Worm (Caenorhabditis elegans) whole organism, L1 larva: ENCODE measurements around the gene T12B5.15.

Source experiments
- C04F5.9 ChIP-seq: sonication (generic microtip); optimal IDR thresholded peaks from 2 replicates; lab custom pipeline; 2016; ENCODE audit warnings: missing genetic modification characterization, missing compliant biosample characterization
- C34B4.2 ChIP-seq: sonication (generic microtip); optimal IDR thresholded peaks from 2 replicates; lab custom pipeline; 2017; ENCODE audit warnings: mild to moderate bottlenecking, missing genetic modification characterization, missing compliant biosample characterization
- F16B12.6 ChIP-seq: fragments of 150-350 bp; optimal IDR thresholded peaks from 2 replicates; lab custom pipeline; 2014; ENCODE audit warnings: missing biosample characterization, missing genetic modification characterization
- alr-1 ChIP-seq: fragments of 200-800 bp; sonication (Bioruptor generic); optimal IDR thresholded peaks from 2 replicates; lab custom pipeline; 2018; ENCODE audit warnings: borderline replicate concordance, mild to moderate bottlenecking, missing genetic modification characterization, missing compliant biosample characterization
- aly-2 ChIP-seq: fragments of 150-350 bp; optimal IDR thresholded peaks from 2 replicates; lab custom pipeline; 2014; ENCODE audit warnings: missing biosample characterization, missing genetic modification characterization
- ceh-63 ChIP-seq: fragments of 200-800 bp; sonication (Bioruptor generic); optimal IDR thresholded peaks from 2 replicates; lab custom pipeline; 2018; ENCODE audit warnings: mild to moderate bottlenecking, missing genetic modification characterization, missing compliant biosample characterization
- ceh-8 ChIP-seq: fragments of 200-800 bp; sonication (Bioruptor generic); optimal IDR thresholded peaks from 2 replicates; lab custom pipeline; 2018; ENCODE audit warnings: mild to moderate bottlenecking, missing genetic modification characterization, moderate library complexity, missing compliant biosample characterization
- ceh-82 ChIP-seq, 3 experiments: fragments of 150-350 bp in 1 of 3; sonication (generic microtip) in 2 of 3; optimal IDR thresholded peaks; 2 replicates each; lab custom pipeline; 2014 to 2017; ENCODE audit warnings: missing biosample characterization in 3 of 3, missing genetic modification characterization in 3 of 3
- ceh-88 ChIP-seq: fragments of 200-800 bp; sonication (Bioruptor generic); IDR thresholded peaks from 2 replicates; pipeline ENCODE4 v1.3.6; 2022; ENCODE audit warnings: missing genetic modification characterization, missing compliant biosample characterization
- dpl-1 ChIP-seq, 3 experiments: fragments of 150-350 bp in 2 of 3; sonication (generic microtip) in 1 of 3; optimal IDR thresholded peaks; 2 replicates each; lab custom pipeline; 2014 to 2017; ENCODE audit warnings: missing biosample characterization in 3 of 3, missing genetic modification characterization in 3 of 3, missing genetic modification reagents in 3 of 3
- dsc-1 ChIP-seq: sonication (generic microtip); optimal IDR thresholded peaks from 2 replicates; lab custom pipeline; 2016; ENCODE audit warnings: mild to moderate bottlenecking, missing genetic modification characterization, missing compliant biosample characterization
- egl-27 ChIP-seq, 2 experiments: fragments of 150-350 bp in 1 of 2; sonication (generic microtip); optimal IDR thresholded peaks; 3 replicates each; lab custom pipeline; 2017 to 2018; ENCODE audit warnings: missing biosample characterization in 2 of 2, missing genetic modification characterization in 2 of 2, missing genetic modification reagents in 2 of 2
- elt-2 ChIP-seq: sonication (generic microtip); optimal IDR thresholded peaks from 2 replicates; lab custom pipeline; 2016; ENCODE audit warnings: missing genetic modification characterization, mild to moderate bottlenecking, inconsistent platforms, missing compliant biosample characterization, missing genetic modification reagents
- elt-3 ChIP-seq, 6 experiments: fragments of 150-350 bp in 1 of 6; sonication (generic microtip); optimal IDR thresholded peaks; 2 replicates each; lab custom pipeline; 2017 to 2018; ENCODE audit warnings: missing biosample characterization in 6 of 6, missing genetic modification characterization in 6 of 6, inconsistent platforms in 1 of 6
- ets-5 ChIP-seq: fragments of 200-800 bp; sonication (Bioruptor generic); IDR thresholded peaks from 2 replicates; pipeline ENCODE4 v1.3.6; 2022; ENCODE audit warnings: missing genetic modification characterization, missing compliant biosample characterization
- fkh-10 ChIP-seq: sonication (generic microtip); optimal IDR thresholded peaks from 2 replicates; lab custom pipeline; 2017; ENCODE audit warnings: missing biosample characterization, missing genetic modification reagents, missing genetic modification characterization
- fkh-4 ChIP-seq: sonication (generic microtip); optimal IDR thresholded peaks from 2 replicates; lab custom pipeline; 2016; ENCODE audit warnings: missing compliant biosample characterization, missing genetic modification characterization, borderline replicate concordance
- fkh-8 ChIP-seq: sonication (generic microtip); optimal IDR thresholded peaks from 2 replicates; lab custom pipeline; 2016; ENCODE audit warnings: mild to moderate bottlenecking, missing genetic modification characterization, missing compliant biosample characterization
- fos-1 ChIP-seq: fragments of 150-350 bp; optimal IDR thresholded peaks from 2 replicates; lab custom pipeline; 2014; ENCODE audit warnings: missing biosample characterization, missing genetic modification characterization
- grh-1 ChIP-seq: fragments of 200-800 bp; sonication (Bioruptor generic); IDR thresholded peaks from 2 replicates; pipeline ENCODE4 v1.3.6; 2022; ENCODE audit warnings: missing genetic modification reagents, missing genetic modification characterization, missing compliant biosample characterization
- hlh-17 ChIP-seq: fragments of 200-800 bp; sonication (Bioruptor generic); optimal IDR thresholded peaks from 2 replicates; lab custom pipeline; 2018; ENCODE audit warnings: missing genetic modification characterization, mild to moderate bottlenecking, missing compliant biosample characterization, moderate library complexity, borderline replicate concordance
- hlh-4 ChIP-seq: sonication (generic microtip); optimal IDR thresholded peaks from 2 replicates; lab custom pipeline; 2016; ENCODE audit warnings: mild to moderate bottlenecking, missing genetic modification characterization, missing compliant biosample characterization
- irx-1 ChIP-seq: sonication (generic microtip); optimal IDR thresholded peaks from 2 replicates; lab custom pipeline; 2016; ENCODE audit warnings: missing genetic modification characterization, missing compliant biosample characterization
- jun-1 ChIP-seq: fragments of 150-350 bp; optimal IDR thresholded peaks from 2 replicates; lab custom pipeline; 2014; ENCODE audit warnings: missing biosample characterization, missing genetic modification reagents, missing genetic modification characterization
- lin-13 ChIP-seq: fragments of 150-350 bp; optimal IDR thresholded peaks from 2 replicates; lab custom pipeline; 2014; ENCODE audit warnings: missing biosample characterization, missing genetic modification reagents, missing genetic modification characterization
- lin-14 ChIP-seq: fragments of 200-800 bp; sonication (Bioruptor generic); optimal IDR thresholded peaks from 2 replicates; lab custom pipeline; 2018; ENCODE audit warnings: mild to moderate bottlenecking, missing genetic modification characterization, moderate library complexity, missing compliant biosample characterization
- lin-15B ChIP-seq: fragments of 150-350 bp; sonication (generic microtip); optimal IDR thresholded peaks from 3 replicates; lab custom pipeline; 2014; ENCODE audit warnings: missing biosample characterization, missing genetic modification characterization
- lin-35 ChIP-seq, 2 experiments: fragments of 150-350 bp; optimal IDR thresholded peaks; 2 replicates each; lab custom pipeline; 2014; ENCODE audit warnings: missing biosample characterization in 2 of 2, missing genetic modification characterization in 2 of 2, missing genetic modification reagents in 2 of 2
- lir-3 ChIP-seq: sonication (generic microtip); optimal IDR thresholded peaks from 2 replicates; lab custom pipeline; 2016; ENCODE audit warnings: mild to moderate bottlenecking, missing genetic modification characterization, moderate library complexity, missing compliant biosample characterization; ENCODE audit not compliant: poor library complexity
- lsy-2 ChIP-seq, 2 experiments: fragments of 150-350 bp; optimal IDR thresholded peaks; 2 replicates each; lab custom pipeline; 2014; ENCODE audit warnings: missing biosample characterization in 2 of 2, missing genetic modification characterization in 2 of 2
- mab-9 ChIP-seq: fragments of 200-800 bp; sonication (Bioruptor generic); IDR thresholded peaks from 2 replicates; pipeline ENCODE4 v1.3.6; 2022; ENCODE audit warnings: missing genetic modification reagents, missing genetic modification characterization, missing compliant biosample characterization
- mdl-1 ChIP-seq, 2 experiments: fragments of 150-350 bp; optimal IDR thresholded peaks; 2 replicates each; lab custom pipeline; 2014 to 2017; ENCODE audit warnings: missing biosample characterization in 2 of 2, missing genetic modification characterization in 2 of 2, inconsistent platforms in 1 of 2
- mef-2 ChIP-seq: fragments of 150-350 bp; optimal IDR thresholded peaks from 2 replicates; lab custom pipeline; 2014; ENCODE audit warnings: missing biosample characterization, missing genetic modification characterization
- mep-1 ChIP-seq: fragments of 150-350 bp; optimal IDR thresholded peaks from 2 replicates; lab custom pipeline; 2014; ENCODE audit warnings: missing biosample characterization, missing genetic modification characterization
- nhr-11 ChIP-seq: fragments of 150-350 bp; optimal IDR thresholded peaks from 2 replicates; lab custom pipeline; 2014; ENCODE audit warnings: missing biosample characterization, missing genetic modification characterization
- nhr-12 ChIP-seq: sonication (generic microtip); optimal IDR thresholded peaks from 2 replicates; lab custom pipeline; 2017; ENCODE audit warnings: missing biosample characterization, missing genetic modification characterization
- nhr-20 ChIP-seq: sonication (generic microtip); optimal IDR thresholded peaks from 2 replicates; lab custom pipeline; 2016; ENCODE audit warnings: mild to moderate bottlenecking, missing genetic modification characterization, missing compliant biosample characterization
- nhr-28 ChIP-seq: fragments of 150-350 bp; optimal IDR thresholded peaks from 2 replicates; lab custom pipeline; 2014; ENCODE audit warnings: missing biosample characterization, missing genetic modification characterization
- nhr-47 ChIP-seq: sonication (generic microtip); optimal IDR thresholded peaks from 2 replicates; lab custom pipeline; 2016; ENCODE audit warnings: mild to moderate bottlenecking, missing genetic modification characterization, moderate library complexity, missing compliant biosample characterization
- nhr-71 ChIP-seq: sonication (generic microtip); optimal IDR thresholded peaks from 2 replicates; lab custom pipeline; 2016; ENCODE audit warnings: mild to moderate bottlenecking, missing genetic modification characterization, moderate library complexity, missing compliant biosample characterization
- nhr-77 ChIP-seq: fragments of 150-350 bp; optimal IDR thresholded peaks from 2 replicates; lab custom pipeline; 2014; ENCODE audit warnings: missing biosample characterization, missing genetic modification characterization
- nhr-84 ChIP-seq: sonication (generic microtip); optimal IDR thresholded peaks from 2 replicates; lab custom pipeline; 2017; ENCODE audit warnings: missing biosample characterization, missing genetic modification characterization
- nhr-85 ChIP-seq: sonication (generic microtip); peaks from one replicate; lab custom pipeline; 2016; ENCODE audit warnings: missing genetic modification characterization, inconsistent platforms, missing compliant biosample characterization
- rnt-1 ChIP-seq: sonication (generic microtip); optimal IDR thresholded peaks from 2 replicates; lab custom pipeline; 2016; ENCODE audit warnings: mild to moderate bottlenecking, missing genetic modification characterization, moderate library complexity, missing compliant biosample characterization
- snu-23 ChIP-seq: sonication (generic microtip); optimal IDR thresholded peaks from 2 replicates; lab custom pipeline; 2016; ENCODE audit warnings: missing genetic modification characterization, missing compliant biosample characterization
- sox-4 ChIP-seq: sonication (generic microtip); optimal IDR thresholded peaks from 2 replicates; lab custom pipeline; 2016; ENCODE audit warnings: missing genetic modification characterization, missing compliant biosample characterization
- tlp-1 ChIP-seq: fragments of 150-350 bp; optimal IDR thresholded peaks from 2 replicates; lab custom pipeline; 2014; ENCODE audit warnings: missing biosample characterization, missing genetic modification characterization
- unc-130 ChIP-seq: fragments of 150-350 bp; optimal IDR thresholded peaks from 2 replicates; lab custom pipeline; 2017; ENCODE audit warnings: missing biosample characterization, missing genetic modification characterization, inconsistent platforms
- unc-30 ChIP-seq: sonication (generic microtip); optimal IDR thresholded peaks from 2 replicates; lab custom pipeline; 2017; ENCODE audit warnings: missing biosample characterization, missing genetic modification characterization
- unc-86 ChIP-seq: sonication (generic microtip); optimal IDR thresholded peaks from 2 replicates; lab custom pipeline; 2016; ENCODE audit warnings: missing genetic modification characterization, missing compliant biosample characterization
- zag-1 ChIP-seq: fragments of 150-350 bp; optimal IDR thresholded peaks from 2 replicates; lab custom pipeline; 2014; ENCODE audit warnings: missing biosample characterization, missing genetic modification characterization
- zip-4 ChIP-seq: fragments of 200-800 bp; sonication (Bioruptor generic); optimal IDR thresholded peaks from 2 replicates; lab custom pipeline; 2018; ENCODE audit warnings: mild to moderate bottlenecking, missing genetic modification characterization, moderate library complexity, missing compliant biosample characterization
- ztf-11 ChIP-seq, 2 experiments: sonication (generic microtip); optimal IDR thresholded peaks; 2 replicates each; lab custom pipeline; 2016 to 2017; ENCODE audit warnings: missing genetic modification characterization in 2 of 2, missing biosample characterization in 1 of 2, missing compliant biosample characterization in 1 of 2

The T12B5.15 gene

ce11 chrIII:981960-982359 lies 27.5 kb upstream of the T12B5.15 start (continued):
- TF ChIP-seq nhr-47 (tag; lab: Kevin White, UChicago): no peak
- no peak for TF ChIP-seq hlh-17 (GFP tag; lab: Kevin White, UChicago)
- no peak for TF ChIP-seq ceh-8 (GFP tag; lab: Kevin White, UChicago)
- peak; percentile 0 to 3 (median 2) for TF ChIP-seq dpl-1 (GFP tag; optimal IDR thresholded peaks at IDR 0.05; lab: Kevin White, UChicago)
- no peak for TF ChIP-seq tlp-1
- no peak for TF ChIP-seq fos-1
- peak; percentile 7 for TF ChIP-seq dsc-1 (tag; lab: Kevin White, UChicago)
- TF ChIP-seq nhr-12: no peak
- TF ChIP-seq unc-130 (tag; lab: Kevin White, UChicago): no peak
- TF ChIP-seq sox-4 (tag; lab: Kevin White, UChicago): no peak
- TF ChIP-seq snu-23 (GFP tag; lab: Kevin White, UChicago): peak; percentile 62
- TF ChIP-seq ceh-63 (GFP tag; lab: Kevin White, UChicago): no peak
- no peak for TF ChIP-seq alr-1 (tag; lab: Kevin White, UChicago)
- no peak for TF ChIP-seq mef-2 (tag; lab: Kevin White, UChicago)
- TF ChIP-seq lin-35 (GFP tag; optimal IDR thresholded peaks at IDR 0.05; lab: Kevin White, UChicago): peak; percentile 19 to 61
- TF ChIP-seq nhr-28: no peak
- TF ChIP-seq zag-1 (tag; lab: Kevin White, UChicago): no peak
- TF ChIP-seq nhr-77 (tag; lab: Kevin White, UChicago): no peak
- TF ChIP-seq lir-3 (tag; lab: Kevin White, UChicago): no peak
- peak; percentile 79 for TF ChIP-seq lin-14 (GFP tag; lab: Kevin White, UChicago)
- TF ChIP-seq mep-1: no peak
- no peak for TF ChIP-seq zip-4
- TF ChIP-seq ets-5: no peak
- TF ChIP-seq ceh-82 (tag; optimal IDR thresholded peaks at IDR 0.05; lab: Kevin White, UChicago): peak; percentile 13 to 68 (median 40)
- no peak for TF ChIP-seq jun-1 (tag; lab: Kevin White, UChicago)
- TF ChIP-seq fkh-4: no peak
- TF ChIP-seq C34B4.2: no peak
- TF ChIP-seq nhr-84: no peak
- TF ChIP-seq nhr-11 (tag; lab: Kevin White, UChicago): no peak
- TF ChIP-seq hlh-4 (tag; lab: Kevin White, UChicago): no peak
- no peak for TF ChIP-seq lin-15B (tag; lab: Kevin White, UChicago)
- no peak for TF ChIP-seq elt-2
- TF ChIP-seq ztf-11 (tag; optimal IDR thresholded peaks at IDR 0.05; lab: Kevin White, UChicago): no peak
- TF ChIP-seq nhr-71 (tag; lab: Kevin White, UChicago): no peak
- TF ChIP-seq rnt-1 (tag; lab: Kevin White, UChicago): peak; percentile 60
- no peak for TF ChIP-seq mab-9
- TF ChIP-seq ceh-88 (GFP tag; lab: Robert Waterston, UW): no peak
- TF ChIP-seq F16B12.6 (tag; lab: Kevin White, UChicago): peak; percentile 21
- peak in 1 of 2 experiments; percentile 4 for TF ChIP-seq egl-27 (tag; optimal IDR thresholded peaks at IDR 0.05; lab: Kevin White, UChicago)
- no peak for TF ChIP-seq nhr-85 (tag; lab: Kevin White, UChicago)
- no peak for TF ChIP-seq C04F5.9 (tag; lab: Kevin White, UChicago)
- TF ChIP-seq lsy-2 (tag; optimal IDR thresholded peaks at IDR 0.05; lab: Kevin White, UChicago): peak; percentile 20 to 64
- no peak for TF ChIP-seq grh-1 (GFP tag; lab: Robert Waterston, UW)
- peak; percentile 20 for TF ChIP-seq nhr-20
- peak in 1 of 2 experiments; percentile 15 for TF ChIP-seq mdl-1 (tag; optimal IDR thresholded peaks at IDR 0.05; lab: Kevin White, UChicago)
- no peak for TF ChIP-seq fkh-10 (GFP tag; lab: Kevin White, UChicago)
- no peak for TF ChIP-seq aly-2 (tag; lab: Kevin White, UChicago)
- peak; percentile 27 for TF ChIP-seq irx-1 (tag; lab: Kevin White, UChicago)
- TF ChIP-seq unc-86 (tag; lab: Kevin White, UChicago): no peak
- no peak for TF ChIP-seq fkh-8 (tag; lab: Kevin White, UChicago)
- no peak for TF ChIP-seq lin-13
- peak in 2 of 6 experiments; percentile 4 to 47 for TF ChIP-seq elt-3 (tag; optimal IDR thresholded peaks at IDR 0.05; lab: Kevin White, UChicago)
- TF ChIP-seq unc-30: no peak
